Worm (Caenorhabditis elegans) whole organism, mixed stage, embryonic: ENCODE measurements around the gene cyp-13B1.
"Not testable (repeated sequence)": the region's sequence is repeated elsewhere in the genome, so short reads cannot be mapped to it uniquely, and the experiment has no call there.

ENCODE experiments used
- M03D4.4 ChIP-seq: sonication (generic microtip); optimal IDR thresholded peaks from 2 replicates; lab custom pipeline; 2017; ENCODE audit warnings: mild to moderate bottlenecking, missing genetic modification characterization, missing compliant biosample characterization
- bed-3 ChIP-seq: fragments of 200-800 bp; sonication (Bioruptor generic); optimal IDR thresholded peaks from 3 replicates; lab custom pipeline; 2018; ENCODE audit warnings: mild to moderate bottlenecking, missing genetic modification characterization, moderate library complexity, missing compliant biosample characterization
- blmp-1 ChIP-seq: fragments of 150-350 bp; optimal IDR thresholded peaks from 2 replicates; lab custom pipeline; 2014; ENCODE audit warnings: missing biosample characterization, missing genetic modification characterization
- ceh-39 ChIP-seq: fragments of 150-350 bp; optimal IDR thresholded peaks from 2 replicates; lab custom pipeline; 2014; ENCODE audit warnings: missing biosample characterization, missing genetic modification characterization
- ceh-43 ChIP-seq: fragments of 200-800 bp; sonication (Bioruptor generic); optimal IDR thresholded peaks from 2 replicates; lab custom pipeline; 2018; ENCODE audit warnings: mild to moderate bottlenecking, missing genetic modification characterization, moderate library complexity, missing compliant biosample characterization
- ceh-83 ChIP-seq: fragments of 200-800 bp; sonication (Bioruptor generic); optimal IDR thresholded peaks from 2 replicates; lab custom pipeline; 2018; ENCODE audit warnings: mild to moderate bottlenecking, missing genetic modification characterization, missing compliant biosample characterization
- ces-1 ChIP-seq: fragments of 150-350 bp; optimal IDR thresholded peaks from 2 replicates; lab custom pipeline; 2014; ENCODE audit warnings: missing biosample characterization, missing genetic modification reagents, missing genetic modification characterization
- cnd-1 ChIP-seq: fragments of 200-800 bp; sonication (Bioruptor generic); optimal IDR thresholded peaks from 2 replicates; lab custom pipeline; 2018; ENCODE audit warnings: mild to moderate bottlenecking, missing genetic modification characterization, missing compliant biosample characterization
- drap-1 ChIP-seq: fragments of 200-800 bp; sonication (Bioruptor generic); optimal IDR thresholded peaks from 3 replicates; lab custom pipeline; 2018; ENCODE audit warnings: mild to moderate bottlenecking, missing genetic modification characterization, missing compliant biosample characterization
- elt-1 ChIP-seq: sonication (generic microtip); optimal IDR thresholded peaks from 2 replicates; lab custom pipeline; 2017; ENCODE audit warnings: missing genetic modification characterization, mild to moderate bottlenecking, missing compliant biosample characterization, antibody characterized with exemption, moderate library complexity, borderline replicate concordance; ENCODE audit not compliant: insufficient read depth
- elt-3 ChIP-seq: fragments of 150-350 bp; optimal IDR thresholded peaks from 2 replicates; lab custom pipeline; 2014; ENCODE audit warnings: missing biosample characterization, missing genetic modification characterization
- flh-1 ChIP-seq: fragments of 200-800 bp; sonication (Bioruptor generic); optimal IDR thresholded peaks from 2 replicates; lab custom pipeline; 2018; ENCODE audit warnings: mild to moderate bottlenecking, missing genetic modification characterization, moderate library complexity, missing compliant biosample characterization
- ham-2 ChIP-seq: fragments of 200-800 bp; sonication (Bioruptor generic); optimal IDR thresholded peaks from 2 replicates; lab custom pipeline; 2018; ENCODE audit warnings: mild to moderate bottlenecking, missing genetic modification characterization, missing compliant biosample characterization
- hlh-1 ChIP-seq: fragments of 150-350 bp; optimal IDR thresholded peaks from 2 replicates; lab custom pipeline; 2014; ENCODE audit warnings: missing biosample characterization, missing genetic modification reagents, missing genetic modification characterization
- lin-13 ChIP-seq: fragments of 150-350 bp; optimal IDR thresholded peaks from 2 replicates; lab custom pipeline; 2014; ENCODE audit warnings: missing biosample characterization, missing genetic modification characterization
- lin-32 ChIP-seq: fragments of 200-800 bp; sonication (Bioruptor generic); optimal IDR thresholded peaks from 2 replicates; lab custom pipeline; 2018; ENCODE audit warnings: mild to moderate bottlenecking, missing genetic modification characterization, missing compliant biosample characterization
- lsy-2 ChIP-seq: fragments of 150-350 bp; optimal IDR thresholded peaks from 2 replicates; lab custom pipeline; 2014; ENCODE audit warnings: missing biosample characterization, missing genetic modification characterization
- mab-5 ChIP-seq: fragments of 150-350 bp; optimal IDR thresholded peaks from 2 replicates; lab custom pipeline; 2014; ENCODE audit warnings: missing biosample characterization, missing genetic modification characterization
- nhr-12 ChIP-seq: fragments of 150-350 bp; optimal IDR thresholded peaks from 2 replicates; lab custom pipeline; 2014; ENCODE audit warnings: missing biosample characterization, missing genetic modification characterization
- nhr-2 ChIP-seq: fragments of 150-350 bp; optimal IDR thresholded peaks from 2 replicates; lab custom pipeline; 2014; ENCODE audit warnings: missing biosample characterization, missing genetic modification characterization
- nhr-237 ChIP-seq: fragments of 150-350 bp; optimal IDR thresholded peaks from 2 replicates; lab custom pipeline; 2014; ENCODE audit warnings: missing biosample characterization, missing genetic modification characterization
- nhr-28 ChIP-seq: fragments of 150-350 bp; optimal IDR thresholded peaks from 2 replicates; lab custom pipeline; 2014; ENCODE audit warnings: missing biosample characterization, missing genetic modification characterization
- nhr-76 ChIP-seq: sonication (generic microtip); optimal IDR thresholded peaks from 2 replicates; lab custom pipeline; 2017; ENCODE audit warnings: missing biosample characterization, missing genetic modification characterization
- pha-4 ChIP-seq: fragments of 150-350 bp; optimal IDR thresholded peaks from 2 replicates; lab custom pipeline; 2018; ENCODE audit warnings: missing biosample characterization, missing genetic modification reagents, missing genetic modification characterization
- snpc-4 ChIP-seq: fragments of 150-350 bp; optimal IDR thresholded peaks from 2 replicates; lab custom pipeline; 2014; ENCODE audit warnings: missing biosample characterization, missing genetic modification characterization
- sptf-1 ChIP-seq: sonication (generic microtip); optimal IDR thresholded peaks from 2 replicates; lab custom pipeline; 2017; ENCODE audit warnings: mild to moderate bottlenecking, missing genetic modification characterization, moderate library complexity, missing compliant biosample characterization
- unc-120 ChIP-seq: sonication (generic microtip); optimal IDR thresholded peaks from 2 replicates; lab custom pipeline; 2017; ENCODE audit warnings: missing genetic modification characterization, missing compliant biosample characterization; ENCODE audit not compliant: poor library complexity, severe bottlenecking
- unc-62 ChIP-seq: fragments of 150-350 bp; optimal IDR thresholded peaks from 2 replicates; lab custom pipeline; 2014; ENCODE audit warnings: missing biosample characterization, missing genetic modification reagents, missing genetic modification characterization
- zip-8 ChIP-seq: fragments of 150-350 bp; optimal IDR thresholded peaks from 2 replicates; lab custom pipeline; 2014; ENCODE audit warnings: missing biosample characterization, missing genetic modification characterization
- ztf-11 ChIP-seq: fragments of 150-350 bp; optimal IDR thresholded peaks from 2 replicates; lab custom pipeline; 2014; ENCODE audit warnings: missing biosample characterization, missing genetic modification characterization

cyp-13B1 gene

DNA sequence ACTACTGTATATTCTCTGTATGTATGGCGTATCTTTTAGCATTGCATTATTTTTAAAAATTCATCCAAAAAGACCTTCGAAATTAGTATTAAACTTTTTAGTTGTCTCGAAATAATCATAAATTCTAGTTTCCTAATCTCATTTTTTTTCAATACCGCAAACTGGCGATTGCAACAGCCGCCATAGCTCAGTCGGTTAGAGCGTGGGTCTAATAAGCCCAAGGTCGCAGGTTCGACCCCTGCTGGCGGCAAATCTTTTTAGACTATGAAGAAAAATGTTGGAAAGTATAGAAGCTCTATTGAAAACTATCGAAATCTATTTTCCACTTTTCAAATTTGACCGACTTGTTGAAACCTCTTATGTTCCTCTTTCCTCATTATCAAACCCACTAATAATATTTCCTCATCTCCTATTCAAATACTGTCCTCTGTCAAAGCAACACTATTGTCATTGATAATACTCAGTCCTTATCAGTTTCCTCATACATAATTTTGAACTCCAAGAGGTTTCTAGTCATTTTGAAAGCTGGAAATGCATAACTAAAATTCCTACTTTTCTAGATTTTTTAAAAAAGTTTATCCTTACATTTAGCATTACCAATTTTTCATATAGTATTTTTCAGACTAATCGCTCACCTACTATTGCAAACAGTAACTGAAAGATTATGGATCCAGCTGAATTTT is 26.5 kb upstream of the cyp-13B1 start, which contains the start of gene jmjd-3.3:
Gene jmjd-3.3 (plus strand): TSS at position 633 of the 683 bp plus-strand sequence.
- TF ChIP-seq nhr-237 (tag; lab: Kevin White, UChicago) (no peak), flh-1 (GFP tag; lab: Kevin White, UChicago) (no peak), M03D4.4 (no peak), ceh-39 (tag; lab: Kevin White, UChicago) (no peak), ceh-83 (no peak), cnd-1 (tag; lab: Kevin White, UChicago) (no peak), lin-32 (GFP tag; lab: Kevin White, UChicago) (no peak), nhr-76 (tag; lab: Kevin White, UChicago) (no peak), ham-2 (no peak), nhr-2 (no peak), blmp-1 (tag; lab: Kevin White, UChicago) (no peak), unc-62 (GFP tag; lab: Kevin White, UChicago) (no peak), unc-120 (tag; lab: Kevin White, UChicago) (no peak), elt-1 (tag; lab: Kevin White, UChicago) (no peak), ceh-43 (no peak), hlh-1 (no peak), nhr-28 (tag; lab: Kevin White, UChicago) (no peak), snpc-4 (tag; lab: Kevin White, UChicago) (no peak), lin-13 (tag; lab: Kevin White, UChicago) (no peak), sptf-1 (tag; lab: Kevin White, UChicago) (no peak)

ce11 chrX:13435116-13435515 is 25.7 kb upstream of the cyp-13B1 start:
- TF ChIP-seq lin-32 (GFP tag; lab: Kevin White, UChicago): no peak
- TF ChIP-seq snpc-4 (tag; lab: Kevin White, UChicago): no peak
- TF ChIP-seq ztf-11 (tag; lab: Kevin White, UChicago): no peak
- no peak for TF ChIP-seq bed-3 (GFP tag; lab: Kevin White, UChicago)
- no peak for TF ChIP-seq unc-120 (tag; lab: Kevin White, UChicago)
- TF ChIP-seq ham-2: no peak
- TF ChIP-seq blmp-1 (tag; lab: Kevin White, UChicago): no peak
- no peak for TF ChIP-seq ces-1 (GFP tag; lab: Kevin White, UChicago)
- TF ChIP-seq lsy-2: no peak

- not testable (repeated sequence) for TF ChIP-seq nhr-12 (tag; lab: Kevin White, UChicago); unc-62 (GFP tag; lab: Kevin White, UChicago); nhr-76 (tag; lab: Kevin White, UChicago)
- TF ChIP-seq, all 35 proteins: peak for 0; not testable (repeated sequence) for 35
These were observed 21.9 kb upstream of the cyp-13B1 start, which contains the start of gene C29F7.10 for ce11 chrX:13431388-13431787. C29F7.10 (minus strand) TSS chrX:13431488.

ce11 chrX:13428755-13429154 is 19.3 kb upstream of the cyp-13B1 start, which contains the start of gene fkh-4:
fkh-4 (minus strand) TSS chrX:13428855.
- not testable (repeated sequence) for TF ChIP-seq unc-120 (tag; lab: Kevin White, UChicago); nhr-237 (tag; lab: Kevin White, UChicago); lin-32 (GFP tag; lab: Kevin White, UChicago)

DNA sequence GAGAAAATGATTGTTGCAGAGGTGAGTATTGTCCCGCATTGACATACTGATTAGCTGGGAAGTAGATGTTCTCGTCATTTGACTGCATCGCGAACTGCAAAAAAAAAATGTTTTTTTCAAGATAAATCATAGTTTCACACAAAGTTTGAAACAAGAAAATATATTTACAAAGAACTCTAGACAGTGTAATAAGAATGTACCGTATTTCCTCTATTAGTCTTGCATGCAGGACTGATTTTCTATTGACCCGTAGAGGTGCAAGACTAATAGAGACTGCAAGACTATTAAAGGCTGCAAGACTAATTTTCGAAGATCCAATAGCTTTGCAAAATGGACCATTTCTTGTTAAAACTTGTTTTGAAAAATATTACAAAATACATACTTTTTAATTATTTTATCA is 13.9 kb upstream of the cyp-13B1 start, which contains the start of gene fkh-3:
Gene fkh-3 (minus strand): TSS at position 101 of the 400 bp plus-strand sequence.
- no peak for TF ChIP-seq snpc-4 (tag; lab: Kevin White, UChicago)
- no peak for TF ChIP-seq bed-3 (GFP tag; lab: Kevin White, UChicago)
- TF ChIP-seq nhr-76 (tag; lab: Kevin White, UChicago): no peak
- TF ChIP-seq elt-3 (tag; lab: Kevin White, UChicago): no peak
- no peak for TF ChIP-seq lin-32 (GFP tag; lab: Kevin White, UChicago)
- no peak for TF ChIP-seq ham-2
- TF ChIP-seq drap-1: no peak

DNA sequence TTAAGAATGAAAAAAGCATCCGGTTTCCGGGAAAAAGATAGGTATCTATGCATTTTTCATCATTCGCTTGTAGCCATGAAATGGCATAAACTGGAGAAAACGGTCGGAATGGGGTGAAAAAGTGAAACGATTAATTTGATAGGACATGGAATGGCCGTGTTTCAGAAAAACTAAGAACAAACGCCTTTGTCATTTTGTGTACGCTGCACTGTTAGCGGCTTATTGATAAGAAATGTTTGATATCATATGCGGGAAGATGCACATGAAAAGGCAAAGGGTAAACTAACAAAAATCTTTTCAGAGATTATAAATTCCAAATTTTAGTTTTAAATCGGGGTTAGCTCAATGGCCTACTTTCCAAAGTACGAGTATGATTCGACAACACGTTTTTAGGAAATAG is 11.6 kb upstream of the cyp-13B1 start:
- no peak for TF ChIP-seq pha-4 (tag; lab: Kevin White, UChicago)
- TF ChIP-seq mab-5: no peak
- no peak for TF ChIP-seq sptf-1 (tag; lab: Kevin White, UChicago)
- no peak for TF ChIP-seq flh-1 (GFP tag; lab: Kevin White, UChicago)
- no peak for TF ChIP-seq lin-32 (GFP tag; lab: Kevin White, UChicago)
- TF ChIP-seq lin-13 (tag; lab: Kevin White, UChicago): no peak
- no peak for TF ChIP-seq nhr-2
- TF ChIP-seq zip-8 (tag; lab: Kevin White, UChicago): no peak
